Worm (Caenorhabditis elegans) whole organism, L4 larva: ENCODE data around the gene T01C1.4.

Source experiments
- F26F4.8 ChIP-seq: fragments of 200-800 bp; sonication (Bioruptor generic); conservative IDR thresholded peaks from 2 replicates; pipeline ENCODE4 v1.3.6; 2022; ENCODE audit warnings: missing genetic modification characterization, missing compliant biosample characterization
- F49E8.2 ChIP-seq: sonication (generic microtip); optimal IDR thresholded peaks from 2 replicates; lab custom pipeline; 2016; ENCODE audit warnings: missing compliant biosample characterization, mild to moderate bottlenecking, missing genetic modification characterization, borderline replicate concordance
- T26A8.4 ChIP-seq: fragments of 200-800 bp; sonication (Bioruptor generic); IDR thresholded peaks from 2 replicates; pipeline ENCODE4 v1.3.6; 2022; ENCODE audit warnings: missing genetic modification characterization, missing compliant biosample characterization
- Y105C5A.15 ChIP-seq: fragments of 200-800 bp; sonication (Bioruptor generic); IDR thresholded peaks from 2 replicates; pipeline ENCODE4 v1.3.6; 2022; ENCODE audit warnings: missing genetic modification characterization, missing compliant biosample characterization
- Y48G9A.11 ChIP-seq: fragments of 200-800 bp; sonication (Bioruptor generic); IDR thresholded peaks from 2 replicates; pipeline ENCODE4 v1.3.6; 2022; ENCODE audit warnings: missing genetic modification reagents, missing genetic modification characterization, missing compliant biosample characterization
- Y5F2A.4 ChIP-seq: fragments of 200-800 bp; sonication (Bioruptor generic); optimal IDR thresholded peaks from 2 replicates; lab custom pipeline; 2018; ENCODE audit warnings: mild to moderate bottlenecking, missing genetic modification characterization, missing compliant biosample characterization
- aha-1 ChIP-seq: fragments of 150-350 bp; peaks from one replicate; lab custom pipeline; 2014; ENCODE audit warnings: missing biosample characterization, missing genetic modification characterization
- aly-2 ChIP-seq: sonication (generic microtip); optimal IDR thresholded peaks from 2 replicates; lab custom pipeline; 2018; ENCODE audit warnings: missing biosample characterization, missing genetic modification characterization
- arid-1 ChIP-seq: fragments of 200-800 bp; sonication (Bioruptor generic); conservative IDR thresholded peaks from 2 replicates; pipeline ENCODE4 v1.3.6; 2022; ENCODE audit warnings: missing genetic modification reagents, missing genetic modification characterization, missing compliant biosample characterization
- attf-4 ChIP-seq: sonication (generic microtip); optimal IDR thresholded peaks from 3 replicates; lab custom pipeline; 2017; ENCODE audit warnings: missing biosample characterization, missing genetic modification characterization
- ceh-44 ChIP-seq: fragments of 200-800 bp; sonication (Bioruptor generic); IDR thresholded peaks from 2 replicates; pipeline ENCODE4 v1.3.6; 2022; ENCODE audit warnings: missing genetic modification reagents, missing genetic modification characterization, missing compliant biosample characterization
- cey-2 ChIP-seq: sonication (generic microtip); optimal IDR thresholded peaks from 3 replicates; lab custom pipeline; 2017; ENCODE audit warnings: missing genetic modification characterization, mild to moderate bottlenecking, missing compliant biosample characterization, antibody characterized with exemption, borderline replicate concordance; ENCODE audit not compliant: insufficient read depth
- daf-16 ChIP-seq, 3 experiments: sonication (generic microtip); optimal IDR thresholded peaks; 2 replicates each; lab custom pipeline; 2016 to 2017; ENCODE audit warnings: missing genetic modification characterization in 3 of 3, missing genetic modification reagents in 3 of 3, mild to moderate bottlenecking in 2 of 3, missing compliant biosample characterization in 2 of 3, missing biosample characterization in 1 of 3, moderate library complexity in 1 of 3
- daf-8 ChIP-seq: fragments of 200-800 bp; sonication (Bioruptor generic); IDR thresholded peaks from 2 replicates; pipeline ENCODE4 v1.3.6; 2022; ENCODE audit warnings: missing genetic modification characterization, missing compliant biosample characterization
- dmd-6 ChIP-seq: fragments of 200-800 bp; sonication (Bioruptor generic); IDR thresholded peaks from 2 replicates; pipeline ENCODE4 v1.3.6; 2022; ENCODE audit warnings: missing genetic modification reagents, missing genetic modification characterization, missing compliant biosample characterization
- dmd-8 ChIP-seq: fragments of 200-800 bp; sonication (Bioruptor generic); IDR thresholded peaks from 2 replicates; pipeline ENCODE4 v1.3.6; 2022; ENCODE audit warnings: missing genetic modification characterization, missing compliant biosample characterization
- dpl-1 ChIP-seq: fragments of 150-350 bp; optimal IDR thresholded peaks from 2 replicates; lab custom pipeline; 2014; ENCODE audit warnings: missing biosample characterization, missing genetic modification reagents, missing genetic modification characterization
- duxl-1 ChIP-seq: sonication (generic microtip); optimal IDR thresholded peaks from 2 replicates; lab custom pipeline; 2016; ENCODE audit warnings: mild to moderate bottlenecking, missing genetic modification characterization, moderate library complexity, missing compliant biosample characterization; ENCODE audit not compliant: poor library complexity
- dve-1 ChIP-seq: sonication (generic microtip); optimal IDR thresholded peaks from 2 replicates; lab custom pipeline; 2017; ENCODE audit warnings: antibody characterized with exemption, mild to moderate bottlenecking, missing genetic modification characterization, missing compliant biosample characterization; ENCODE audit not compliant: insufficient read depth
- fkh-10 ChIP-seq: fragments of 150-350 bp; optimal IDR thresholded peaks from 2 replicates; lab custom pipeline; 2014; ENCODE audit warnings: missing biosample characterization, missing genetic modification reagents, missing genetic modification characterization
- hlh-11 ChIP-seq: fragments of 200-800 bp; sonication (Bioruptor generic); optimal IDR thresholded peaks from 2 replicates; lab custom pipeline; 2018; ENCODE audit warnings: mild to moderate bottlenecking, missing genetic modification characterization, missing compliant biosample characterization
- hlh-30 ChIP-seq: sonication (generic microtip); optimal IDR thresholded peaks from 2 replicates; lab custom pipeline; 2017; ENCODE audit warnings: antibody characterized with exemption, mild to moderate bottlenecking, missing genetic modification characterization, missing compliant biosample characterization; ENCODE audit not compliant: insufficient read depth
- lin-13 ChIP-seq: fragments of 150-350 bp; optimal IDR thresholded peaks from 2 replicates; lab custom pipeline; 2014; ENCODE audit warnings: missing biosample characterization, missing genetic modification reagents, missing genetic modification characterization
- lin-38 ChIP-seq: fragments of 200-800 bp; sonication (Bioruptor generic); IDR thresholded peaks from 2 replicates; pipeline ENCODE4 v1.3.6; 2022; ENCODE audit warnings: missing genetic modification reagents, missing genetic modification characterization, missing compliant biosample characterization
- lir-3 ChIP-seq: sonication (generic microtip); optimal IDR thresholded peaks from 2 replicates; lab custom pipeline; 2016; ENCODE audit warnings: mild to moderate bottlenecking, missing genetic modification characterization, missing compliant biosample characterization
- lsy-2 ChIP-seq, 2 experiments: fragments of 150-350 bp in 1 of 2; sonication (generic microtip) in 1 of 2; optimal IDR thresholded peaks; 2 replicates each; lab custom pipeline; 2014 to 2017; ENCODE audit warnings: missing biosample characterization in 2 of 2, missing genetic modification characterization in 2 of 2
- madf-9 ChIP-seq: fragments of 200-800 bp; sonication (Bioruptor generic); conservative IDR thresholded peaks from 2 replicates; pipeline ENCODE4 v1.3.6; 2022; ENCODE audit warnings: missing genetic modification reagents, missing genetic modification characterization, missing compliant biosample characterization
- mdl-1 ChIP-seq, 2 experiments: fragments of 150-350 bp in 1 of 2; sonication (generic microtip) in 1 of 2; optimal IDR thresholded peaks; 2 replicates each; lab custom pipeline; 2014 to 2017; ENCODE audit warnings: missing biosample characterization in 2 of 2, missing genetic modification characterization in 2 of 2
- mep-1 ChIP-seq: fragments of 150-350 bp; sonication (generic microtip); optimal IDR thresholded peaks from 3 replicates; lab custom pipeline; 2014; ENCODE audit warnings: missing biosample characterization, missing genetic modification characterization
- mxl-2 ChIP-seq: fragments of 200-800 bp; sonication (Bioruptor generic); conservative IDR thresholded peaks from 2 replicates; pipeline ENCODE4 v1.3.6; 2022; ENCODE audit warnings: missing genetic modification reagents, missing genetic modification characterization, missing compliant biosample characterization
- mxl-3 ChIP-seq: fragments of 200-800 bp; sonication (Bioruptor generic); optimal IDR thresholded peaks from 2 replicates; lab custom pipeline; 2018; ENCODE audit warnings: mild to moderate bottlenecking, missing genetic modification characterization, missing compliant biosample characterization
- nhr-10 ChIP-seq: fragments of 150-350 bp; optimal IDR thresholded peaks from 2 replicates; lab custom pipeline; 2014; ENCODE audit warnings: missing biosample characterization, missing genetic modification characterization
- nhr-42 ChIP-seq: fragments of 200-800 bp; sonication (Bioruptor generic); IDR thresholded peaks from 2 replicates; pipeline ENCODE4 v1.3.6; 2022; ENCODE audit warnings: missing genetic modification characterization, missing compliant biosample characterization
- nhr-76 ChIP-seq: fragments of 150-350 bp; optimal IDR thresholded peaks from 2 replicates; lab custom pipeline; 2014; ENCODE audit warnings: missing biosample characterization, missing genetic modification characterization
- pha-4 ChIP-seq, 2 experiments: fragments of 150-350 bp in 1 of 2; fragments of 200-800 bp in 1 of 2; sonication (Bioruptor generic) in 1 of 2; IDR thresholded peaks in 1 of 2; optimal IDR thresholded peaks in 1 of 2; 2 replicates each; pipeline versions ENCODE4 v1.3.6 to Lab custom; 2014 to 2022; ENCODE audit warnings: missing genetic modification characterization in 2 of 2, missing genetic modification reagents in 2 of 2, missing biosample characterization in 1 of 2, missing compliant biosample characterization in 1 of 2
- pqm-1 ChIP-seq: sonication (generic microtip); optimal IDR thresholded peaks from 2 replicates; lab custom pipeline; 2017; ENCODE audit warnings: missing biosample characterization, missing genetic modification characterization
- rbr-2 ChIP-seq: sonication (generic microtip); optimal IDR thresholded peaks from 2 replicates; lab custom pipeline; 2016; ENCODE audit warnings: missing genotype, missing genetic modification characterization, missing compliant biosample characterization
- sdz-12 ChIP-seq: fragments of 200-800 bp; sonication (Bioruptor generic); optimal IDR thresholded peaks from 2 replicates; lab custom pipeline; 2018; ENCODE audit warnings: mild to moderate bottlenecking, missing genetic modification characterization, missing compliant biosample characterization
- set-16 ChIP-seq: fragments of 200-800 bp; sonication (Bioruptor generic); IDR thresholded peaks from 2 replicates; pipeline ENCODE4 v1.3.6; 2022; ENCODE audit warnings: missing genetic modification reagents, missing genetic modification characterization, missing compliant biosample characterization
- spr-1 ChIP-seq: sonication (generic microtip); optimal IDR thresholded peaks from 2 replicates; lab custom pipeline; 2016; ENCODE audit warnings: mild to moderate bottlenecking, missing genetic modification characterization, missing compliant biosample characterization
- spr-3 ChIP-seq: fragments of 200-800 bp; sonication (Bioruptor generic); optimal IDR thresholded peaks from 2 replicates; lab custom pipeline; 2018; ENCODE audit warnings: mild to moderate bottlenecking, missing genetic modification characterization, missing compliant biosample characterization
- tag-97 ChIP-seq: fragments of 200-800 bp; sonication (Bioruptor generic); IDR thresholded peaks from 2 replicates; pipeline ENCODE4 v1.3.6; 2022; ENCODE audit warnings: missing genetic modification characterization, missing compliant biosample characterization
- unc-130 ChIP-seq: sonication (generic microtip); optimal IDR thresholded peaks from 2 replicates; lab custom pipeline; 2016; ENCODE audit warnings: missing genetic modification reagents, missing genetic modification characterization, missing compliant biosample characterization

Gene T01C1.4

DNA sequence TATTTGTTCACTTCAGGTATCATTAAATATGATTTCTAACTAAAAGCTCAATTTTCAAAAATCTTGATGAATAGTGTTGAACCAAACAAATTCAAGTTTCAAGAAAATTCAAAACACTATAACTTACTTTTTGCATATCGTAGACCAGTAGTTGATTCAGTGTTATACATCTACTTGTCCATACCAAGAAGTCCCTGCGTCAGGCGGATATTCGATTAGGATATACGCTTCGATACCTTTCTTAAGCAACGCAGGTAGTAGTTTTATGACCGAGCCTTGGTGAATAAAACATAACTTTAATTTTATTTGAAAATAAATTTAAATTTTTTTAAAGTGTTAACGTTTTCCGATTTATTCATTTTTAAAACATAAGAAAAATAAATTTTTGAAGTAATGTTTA is 41.5 kb downstream of the T01C1.4 start:
- TF ChIP-seq hlh-30 (tag; lab: Kevin White, UChicago) (no peak), mdl-1 (tag; optimal IDR thresholded peaks at IDR 0.05; lab: Kevin White, UChicago) (no peak), T26A8.4 (GFP tag; lab: Robert Waterston, UW) (no peak), unc-130 (no peak), dmd-6 (GFP tag; lab: Robert Waterston, UW) (no peak), spr-3 (no peak), F26F4.8 (no peak), mep-1 (tag; lab: Kevin White, UChicago) (peak; percentile 35), pqm-1 (tag; lab: Kevin White, UChicago) (no peak), mxl-2 (GFP tag; lab: Robert Waterston, UW) (no peak), lsy-2 (tag; optimal IDR thresholded peaks at IDR 0.05; lab: Kevin White, UChicago) (peak in 1 of 2 experiments; percentile 28), ceh-44 (GFP tag; lab: Robert Waterston, UW) (no peak), lin-13 (no peak), Y48G9A.11 (no peak)

DNA sequence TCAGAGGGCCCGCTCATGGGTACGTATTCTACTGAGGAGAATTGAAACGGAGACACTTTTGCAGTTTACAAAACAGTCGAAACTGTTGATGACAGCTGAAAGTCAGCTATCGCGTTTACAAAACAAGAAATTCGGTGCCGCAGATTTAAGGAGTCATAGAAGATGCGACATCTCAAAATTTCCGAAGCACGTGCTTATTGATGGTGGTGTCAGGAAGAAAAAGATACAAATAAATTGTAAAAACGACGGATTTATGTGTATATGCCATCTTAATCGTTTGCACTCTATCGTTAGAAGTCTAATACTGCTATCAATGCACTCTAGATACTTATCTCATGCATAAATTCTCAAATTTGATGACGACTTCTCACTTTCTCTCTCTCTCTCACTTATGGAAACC is 42.7 kb downstream of the T01C1.4 start, which contains the start of gene F13E6.2:
Gene F13E6.2 (minus strand): TSS at position 101 of the 400 bp plus-strand sequence.
- no peak for TF ChIP-seq fkh-10 (GFP tag; lab: Kevin White, UChicago)
- no peak for TF ChIP-seq dmd-8 (GFP tag; lab: Robert Waterston, UW)
- TF ChIP-seq cey-2 (tag; lab: Kevin White, UChicago): no peak
- TF ChIP-seq arid-1: no peak
- TF ChIP-seq spr-1 (tag; lab: Kevin White, UChicago): no peak
- TF ChIP-seq mxl-3 (GFP tag; lab: Kevin White, UChicago): no peak
- no peak for TF ChIP-seq attf-4 (tag; lab: Kevin White, UChicago)
- no peak for TF ChIP-seq duxl-1 (tag; lab: Kevin White, UChicago)
- TF ChIP-seq T26A8.4 (GFP tag; lab: Robert Waterston, UW): no peak
- no peak for TF ChIP-seq nhr-76
- TF ChIP-seq set-16 (GFP tag; lab: Robert Waterston, UW): no peak
- TF ChIP-seq Y105C5A.15 (GFP tag; lab: Robert Waterston, UW): no peak
- TF ChIP-seq, all 104 proteins: peak for 0

DNA sequence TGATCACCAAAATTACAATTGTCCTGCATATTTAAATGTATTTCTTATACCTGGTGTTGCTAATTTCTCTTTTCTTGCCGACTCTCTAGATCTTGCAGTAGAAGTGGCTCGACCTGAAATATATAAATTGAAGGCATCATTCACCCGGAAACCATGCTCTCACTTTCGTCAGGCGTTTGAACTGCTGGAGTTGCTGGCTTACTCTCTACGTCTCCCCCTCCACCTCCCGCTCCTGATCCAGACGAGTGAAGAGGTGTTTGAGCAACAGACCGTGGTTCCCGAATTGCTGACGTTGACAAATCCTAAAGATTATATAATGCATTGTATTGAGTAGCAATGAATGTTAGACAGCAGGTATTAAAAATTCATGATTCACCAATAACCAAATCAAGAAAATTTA is 46.7 kb downstream of the T01C1.4 start:
- TF ChIP-seq dpl-1 (GFP tag; lab: Kevin White, UChicago): no peak
- TF ChIP-seq duxl-1 (tag; lab: Kevin White, UChicago): no peak
- no peak for TF ChIP-seq nhr-42 (GFP tag; lab: Robert Waterston, UW)
- TF ChIP-seq tag-97: 0 out of 2 replicates have a peak, but pooled peaks have one; percentile 56
- no peak for TF ChIP-seq set-16 (GFP tag; lab: Robert Waterston, UW)
- no peak for TF ChIP-seq lin-38
- TF ChIP-seq lin-13: no peak
- no peak for TF ChIP-seq madf-9 (GFP tag; lab: Robert Waterston, UW)
- TF ChIP-seq aha-1: peak; percentile 95
- no peak for TF ChIP-seq nhr-10 (tag; lab: Kevin White, UChicago)
- no peak for TF ChIP-seq hlh-11 (tag; lab: Kevin White, UChicago)
- no peak for TF ChIP-seq pqm-1 (tag; lab: Kevin White, UChicago)

- peak; percentile 58 for TF ChIP-seq mep-1 (tag; lab: Kevin White, UChicago)
- TF ChIP-seq lir-3 (tag; lab: Kevin White, UChicago): peak; percentile 28
- TF ChIP-seq sdz-12: no peak
- no peak for TF ChIP-seq F49E8.2
- TF ChIP-seq aly-2 (tag; lab: Kevin White, UChicago): no peak
- no peak for TF ChIP-seq mdl-1 (tag; optimal IDR thresholded peaks at IDR 0.05; lab: Kevin White, UChicago)
- TF ChIP-seq lsy-2 (tag; optimal IDR thresholded peaks at IDR 0.05; lab: Kevin White, UChicago): peak in 1 of 2 experiments; percentile 46
- no peak for TF ChIP-seq rbr-2 (tag; lab: Kevin White, UChicago)
- 0 out of 2 replicates have a peak, but pooled peaks have one; percentile 46 for TF ChIP-seq pha-4 (GFP tag; IDR thresholded peaks at IDR 0.05; lab: Robert Waterston, UW)
- no peak for TF ChIP-seq pha-4 (tag; optimal IDR thresholded peaks at IDR 0.05; lab: Kevin White, UChicago)
- no peak for TF ChIP-seq daf-8 (GFP tag; lab: Robert Waterston, UW)
- TF ChIP-seq Y5F2A.4 (GFP tag; lab: Kevin White, UChicago): no peak
- TF ChIP-seq daf-16 (GFP tag; optimal IDR thresholded peaks at IDR 0.05; lab: Kevin White, UChicago): peak in 1 of 2 experiments; percentile 46
- TF ChIP-seq daf-16 (tag; optimal IDR thresholded peaks at IDR 0.05; lab: Kevin White, UChicago): peak; percentile 41
- TF ChIP-seq dve-1 (tag; lab: Kevin White, UChicago): peak; percentile 33
Measured at ce11 chrX:10667424-10668291, 49.3 kb downstream of the T01C1.4 start.
